Fruit fly (Drosophila melanogaster): Measurements from ENCODE around the gene CG14331.
A peak's percentile ranks its signal among the peaks of the same experiment; 100 is the strongest.

DNA sequence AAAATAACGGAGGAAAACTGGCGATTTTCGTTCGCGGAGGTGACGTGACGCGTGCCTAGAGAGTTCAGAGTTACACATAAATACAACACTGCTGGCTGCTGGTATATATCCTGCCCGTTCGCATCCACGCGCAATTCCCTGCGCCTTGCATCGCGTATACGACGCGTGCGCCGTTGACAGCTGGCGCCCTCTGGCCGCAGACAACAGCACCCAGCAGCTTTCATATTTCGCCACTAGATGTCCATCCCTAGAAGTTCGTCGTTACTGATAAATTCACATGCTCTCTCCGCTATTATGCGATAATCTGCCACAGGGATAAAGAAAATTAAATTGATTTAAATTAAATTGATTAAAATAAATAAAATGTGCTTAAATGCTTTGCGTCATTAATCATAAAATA lies 38.1 kb downstream of the CG14331 start, which contains the start of gene Sur-8:
- no peak for TF ChIP-seq CG8478 (optimal IDR thresholded peaks at IDR 0.05)
- peak; percentile 90 to 92 for TF ChIP-seq CTCF (optimal IDR thresholded peaks at IDR 0.05)

Data from S2 (cell line).